Fruit fly (Drosophila melanogaster) whole organism, embryonic: ENCODE results near the gene Cpsf5.

Experiments used
- Aef1 ChIP-seq: fragments of 200-800 bp; sonication (Bioruptor generic); IDR thresholded peaks from 3 replicates; pipeline ENCODE4 v1.3.6; 2022; ENCODE audit warnings: missing biosample characterization, missing genetic modification characterization
- B-H1 ChIP-seq: fragments of 200-800 bp; sonication (Bioruptor generic); IDR thresholded peaks from 3 replicates; pipeline ENCODE4 v1.3.6; 2022; ENCODE audit warnings: missing biosample characterization, missing genetic modification characterization
- C15 ChIP-seq: fragments of 200-800 bp; sonication (Bioruptor generic); IDR thresholded peaks from 3 replicates; pipeline ENCODE4 v1.3.6; 2022; ENCODE audit warnings: missing biosample characterization, missing genetic modification characterization
- CG10979 ChIP-seq: fragments of 200-800 bp; sonication (Bioruptor generic); optimal IDR thresholded peaks from 2 replicates; lab custom pipeline; 2018; ENCODE audit warnings: missing biosample characterization, mild to moderate bottlenecking, missing genetic modification characterization, moderate library complexity
- CG11456 ChIP-seq: fragments of 200-800 bp; sonication (Bioruptor generic); IDR thresholded peaks from 3 replicates; pipeline ENCODE4 v1.3.6; 2022; ENCODE audit warnings: missing biosample characterization, missing genetic modification characterization
- CG12071 ChIP-seq: fragments of 200-800 bp; sonication (Bioruptor generic); optimal IDR thresholded peaks from 3 replicates; lab custom pipeline; 2018; ENCODE audit warnings: missing biosample characterization, mild to moderate bottlenecking, missing genetic modification characterization
- CG12155 ChIP-seq: fragments of 200-800 bp; sonication (Bioruptor generic); optimal IDR thresholded peaks from 3 replicates; lab custom pipeline; 2016; ENCODE audit warnings: missing biosample characterization, missing genetic modification characterization
- CG12299 ChIP-seq: fragments of 200-800 bp; sonication (Bioruptor generic); optimal IDR thresholded peaks from 2 replicates; lab custom pipeline; 2018; ENCODE audit warnings: missing biosample characterization, mild to moderate bottlenecking, missing genetic modification characterization
- CG12942 ChIP-seq: fragments of 200-800 bp; sonication (Bioruptor generic); optimal IDR thresholded peaks from 3 replicates; lab custom pipeline; 2016; ENCODE audit warnings: missing biosample characterization, missing genetic modification characterization
- CG13424 ChIP-seq: fragments of 200-800 bp; sonication (Bioruptor generic); optimal IDR thresholded peaks from 2 replicates; lab custom pipeline; 2019; ENCODE audit warnings: missing biosample characterization, mild to moderate bottlenecking, missing genetic modification characterization, moderate library complexity
- CG14965 ChIP-seq: fragments of 200-800 bp; sonication (Bioruptor generic); optimal IDR thresholded peaks from 2 replicates; lab custom pipeline; 2016; ENCODE audit warnings: missing biosample characterization, missing genetic modification characterization, borderline replicate concordance
- CG17328 ChIP-seq: fragments of 200-800 bp; sonication (Bioruptor generic); IDR thresholded peaks from 2 replicates; pipeline ENCODE4 v1.3.6; 2022; ENCODE audit warnings: missing biosample characterization, missing genetic modification characterization
- CG1792 ChIP-seq: fragments of 200-800 bp; sonication (Bioruptor generic); optimal IDR thresholded peaks from 2 replicates; lab custom pipeline; 2016; ENCODE audit warnings: missing biosample characterization, missing genetic modification characterization
- CG1832 ChIP-seq: fragments of 200-800 bp; sonication (Bioruptor generic); optimal IDR thresholded peaks from 2 replicates; lab custom pipeline; 2017; ENCODE audit warnings: missing biosample characterization, mild to moderate bottlenecking, missing genetic modification characterization, inconsistent platforms
- CG18764 ChIP-seq: fragments of 200-800 bp; sonication (Bioruptor generic); optimal IDR thresholded peaks from 3 replicates; lab custom pipeline; 2016; ENCODE audit warnings: missing biosample characterization, missing genetic modification characterization
- CG2120 ChIP-seq: fragments of 200-800 bp; sonication (Bioruptor generic); optimal IDR thresholded peaks from 3 replicates; lab custom pipeline; 2016; ENCODE audit warnings: missing biosample characterization, missing genetic modification characterization
- CG2129 ChIP-seq: fragments of 200-800 bp; sonication (Bioruptor generic); IDR thresholded peaks from 2 replicates; pipeline ENCODE4 v1.3.6; 2022; ENCODE audit warnings: missing biosample characterization, missing genetic modification characterization; ENCODE audit not compliant: partially characterized antibody
- CG6254 ChIP-seq: fragments of 200-800 bp; sonication (Bioruptor generic); optimal IDR thresholded peaks from 3 replicates; lab custom pipeline; 2017; ENCODE audit warnings: mild to moderate bottlenecking, missing biosample characterization, missing genetic modification reagents, missing genetic modification characterization
- CG6813 ChIP-seq: fragments of 200-800 bp; sonication (Bioruptor generic); optimal IDR thresholded peaks from 2 replicates; lab custom pipeline; 2017; ENCODE audit warnings: missing biosample characterization, missing genetic modification characterization, mild to moderate bottlenecking, moderate library complexity, missing genetic modification reagents
- CG7786 ChIP-seq: fragments of 200-800 bp; sonication (Bioruptor generic); optimal IDR thresholded peaks from 2 replicates; lab custom pipeline; 2016; ENCODE audit warnings: missing biosample characterization, missing genetic modification characterization
- CG7928 ChIP-seq: fragments of 200-800 bp; sonication (Bioruptor generic); optimal IDR thresholded peaks from 2 replicates; lab custom pipeline; 2017; ENCODE audit warnings: missing biosample characterization, mild to moderate bottlenecking, missing genetic modification characterization
- CHES-1-like ChIP-seq: fragments of 200-800 bp; sonication (Bioruptor generic); optimal IDR thresholded peaks from 2 replicates; lab custom pipeline; 2016; ENCODE audit warnings: missing biosample characterization, missing genetic modification characterization
- CrebB ChIP-seq: fragments of 200-800 bp; sonication (Bioruptor generic); optimal IDR thresholded peaks from 3 replicates; lab custom pipeline; 2018; ENCODE audit warnings: missing biosample characterization, mild to moderate bottlenecking, missing genetic modification characterization
- Fer2 ChIP-seq: fragments of 200-800 bp; sonication (Bioruptor generic); optimal IDR thresholded peaks from 2 replicates; lab custom pipeline; 2018; ENCODE audit warnings: missing biosample characterization, mild to moderate bottlenecking, missing genetic modification characterization, moderate library complexity
- GATAe ChIP-seq: fragments of 200-800 bp; sonication (Bioruptor generic); conservative IDR thresholded peaks from 2 replicates; pipeline ENCODE4 v1.3.6; 2022; ENCODE audit warnings: missing biosample characterization, missing genetic modification characterization
- Max ChIP-seq: fragments of 200-800 bp; sonication (Bioruptor generic); optimal IDR thresholded peaks from 2 replicates; lab custom pipeline; 2016; ENCODE audit warnings: missing biosample characterization, mild to moderate bottlenecking, missing genetic modification characterization
- Meics ChIP-seq: fragments of 200-800 bp; sonication (Bioruptor generic); optimal IDR thresholded peaks from 2 replicates; lab custom pipeline; 2017; ENCODE audit warnings: missing biosample characterization, mild to moderate bottlenecking, missing genetic modification characterization
- NC2α ChIP-seq: fragments of 200-800 bp; sonication (Bioruptor generic); optimal IDR thresholded peaks from 2 replicates; lab custom pipeline; 2016; ENCODE audit warnings: missing biosample characterization, missing genetic modification characterization
- NC2β ChIP-seq: fragments of 200-800 bp; sonication (Bioruptor generic); optimal IDR thresholded peaks from 2 replicates; lab custom pipeline; 2016; ENCODE audit warnings: missing biosample characterization, missing genetic modification characterization
- Nf-YA ChIP-seq: fragments of 200-800 bp; sonication (Bioruptor generic); IDR thresholded peaks from 2 replicates; pipeline ENCODE4 v1.3.6; 2022; ENCODE audit warnings: missing biosample characterization, missing genetic modification characterization
- Ravus ChIP-seq: fragments of 200-800 bp; sonication (Bioruptor generic); IDR thresholded peaks from 2 replicates; pipeline ENCODE4 v1.3.6; 2022; ENCODE audit warnings: missing biosample characterization, missing genetic modification characterization
- Stat92E ChIP-seq, 3 experiments: fragments of >200 bp in 2 of 3; fragments of 200-800 bp in 1 of 3; sonication (Bioruptor generic) in 1 of 3; optimal IDR thresholded peaks; 2 replicates each; lab custom pipeline; 2017 to 2019; ENCODE audit warnings: missing biosample characterization in 3 of 3, missing genetic modification characterization in 3 of 3, mild to moderate bottlenecking in 1 of 3, moderate library complexity in 1 of 3
- Taf1 ChIP-seq: fragments of 200-800 bp; sonication (Bioruptor generic); IDR thresholded peaks from 2 replicates; pipeline ENCODE4 v1.3.6; 2022; ENCODE audit warnings: missing biosample characterization, missing genetic modification characterization
- bigmax ChIP-seq: fragments of 200-800 bp; sonication (Bioruptor generic); optimal IDR thresholded peaks from 2 replicates; lab custom pipeline; 2018; ENCODE audit warnings: missing biosample characterization, mild to moderate bottlenecking, missing genetic modification characterization
- ci ChIP-seq: fragments of 200-800 bp; sonication (Bioruptor generic); IDR thresholded peaks from 3 replicates; pipeline ENCODE4 v1.3.6; 2022; ENCODE audit warnings: missing biosample characterization, missing genetic modification characterization
- corto ChIP-seq: fragments of 200-800 bp; sonication (Bioruptor generic); optimal IDR thresholded peaks from 2 replicates; lab custom pipeline; 2016; ENCODE audit warnings: missing biosample characterization, mild to moderate bottlenecking, missing genetic modification characterization, moderate library complexity
- disco-r ChIP-seq: fragments of 200-800 bp; sonication (Bioruptor generic); optimal IDR thresholded peaks from 2 replicates; lab custom pipeline; 2016; ENCODE audit warnings: missing biosample characterization, missing genetic modification characterization
- dpn ChIP-seq, 2 experiments: fragments of 200-800 bp; sonication (Bioruptor generic); optimal IDR thresholded peaks; 3 replicates each; lab custom pipeline; 2016; ENCODE audit warnings: missing biosample characterization in 2 of 2, missing genetic modification characterization in 2 of 2
- hbn ChIP-seq: fragments of 200-800 bp; sonication (Bioruptor generic); IDR thresholded peaks from 2 replicates; pipeline ENCODE4 v1.3.6; 2022; ENCODE audit warnings: missing biosample characterization, missing genetic modification characterization; ENCODE audit not compliant: partially characterized antibody
- ind ChIP-seq: fragments of 200-800 bp; sonication (Bioruptor generic); optimal IDR thresholded peaks from 3 replicates; lab custom pipeline; 2016; ENCODE audit warnings: missing biosample characterization, missing genetic modification characterization
- ken ChIP-seq: fragments of 200-800 bp; sonication (Bioruptor generic); IDR thresholded peaks from 3 replicates; pipeline ENCODE4 v1.3.6; 2022; ENCODE audit warnings: missing biosample characterization, missing genetic modification characterization
- mirr ChIP-seq: fragments of 200-800 bp; sonication (Bioruptor generic); optimal IDR thresholded peaks from 3 replicates; lab custom pipeline; 2018; ENCODE audit warnings: missing biosample characterization, mild to moderate bottlenecking, missing genetic modification characterization
- oc ChIP-seq: fragments of 200-800 bp; sonication (Bioruptor generic); optimal IDR thresholded peaks from 2 replicates; lab custom pipeline; 2018; ENCODE audit warnings: missing biosample characterization, mild to moderate bottlenecking, missing genetic modification characterization, moderate library complexity
- repo ChIP-seq: fragments of 200-800 bp; sonication (Bioruptor generic); optimal IDR thresholded peaks from 2 replicates; lab custom pipeline; 2016; ENCODE audit warnings: missing biosample characterization, missing genetic modification characterization
- scrt ChIP-seq: fragments of 200-800 bp; sonication (Bioruptor generic); optimal IDR thresholded peaks from 2 replicates; lab custom pipeline; 2018; ENCODE audit warnings: missing biosample characterization, mild to moderate bottlenecking, missing genetic modification characterization, moderate library complexity
- sd ChIP-seq: fragments of 200-800 bp; sonication (Bioruptor generic); optimal IDR thresholded peaks from 3 replicates; lab custom pipeline; 2018; ENCODE audit warnings: missing biosample characterization, mild to moderate bottlenecking, missing genetic modification characterization, moderate library complexity
- slp2 ChIP-seq: fragments of 200-800 bp; sonication (Bioruptor generic); optimal IDR thresholded peaks from 2 replicates; lab custom pipeline; 2016; ENCODE audit warnings: missing biosample characterization, missing genetic modification characterization
- unc-4 ChIP-seq: fragments of 200-800 bp; sonication (Bioruptor generic); IDR thresholded peaks from 2 replicates; pipeline ENCODE4 v1.3.6; 2022; ENCODE audit warnings: missing biosample characterization, missing genetic modification characterization; ENCODE audit not compliant: partially characterized antibody
- wor ChIP-seq: fragments of 200-800 bp; sonication (Bioruptor generic); IDR thresholded peaks from 2 replicates; pipeline ENCODE4 v1.3.6; 2022; ENCODE audit warnings: missing biosample characterization, missing genetic modification characterization

Cpsf5 gene

dm6 chr3L:9410754-9411423 lies at the start of gene Cpsf5, which contains the start of gene CG4022 (continued):
- peak; percentile 67 for TF ChIP-seq Fer2 (tag; lab: Kevin White, UChicago)
- TF ChIP-seq ind (GFP tag; lab: Kevin White, UChicago) = peak; percentile 75
- peak; percentile 68 for TF ChIP-seq Taf1 (GFP tag; lab: Robert Waterston, UW)
- TF ChIP-seq oc (tag; lab: Kevin White, UChicago) = peak; percentile 63
- TF ChIP-seq disco-r (GFP tag; lab: Kevin White, UChicago) = no peak
- peak; percentile 87 for TF ChIP-seq CG17328 (GFP tag; lab: Robert Waterston, UW)
- TF ChIP-seq CG1832 (GFP tag; lab: Kevin White, UChicago) = no peak
- peak; percentile 76 for TF ChIP-seq Aef1 (GFP tag; lab: Robert Waterston, UW)
- peak; percentile 66 to 85 for TF ChIP-seq dpn (GFP tag; optimal IDR thresholded peaks at IDR 0.05; lab: Kevin White, UChicago)
- peak; percentile 46 for TF ChIP-seq slp2 (GFP tag; lab: Kevin White, UChicago)
- no peak for TF ChIP-seq NC2α (GFP tag; lab: Kevin White, UChicago)
- TF ChIP-seq Nf-YA (GFP tag; lab: Robert Waterston, UW) = peak; percentile 71
- TF ChIP-seq GATAe (GFP tag; lab: Robert Waterston, UW) = no peak
- peak; percentile 75 for TF ChIP-seq CrebB (tag; lab: Kevin White, UChicago)
- peak; percentile 63; the same call in 2 of the 3 replicates for TF ChIP-seq B-H1 (GFP tag; lab: Robert Waterston, UW)
- peak; percentile 74 for TF ChIP-seq CG10979
- peak; percentile 98 for TF ChIP-seq CG7928
- TF ChIP-seq CG6254 = peak; percentile 51
- peak; percentile 86 for TF ChIP-seq Max
- TF ChIP-seq wor (GFP tag; lab: Robert Waterston, UW) = peak; percentile 65
- peak; percentile 82 for TF ChIP-seq CG12155
- TF ChIP-seq ken = peak; percentile 87
- peak; percentile 78 for TF ChIP-seq Meics (GFP tag; lab: Kevin White, UChicago)
- peak; percentile 79; the same call in 1 of the 3 replicates for TF ChIP-seq C15 (GFP tag; lab: Robert Waterston, UW)
- peak; percentile 34 for TF ChIP-seq bigmax (GFP tag; lab: Kevin White, UChicago)
- 0 out of 2 replicates have a peak, but pooled peaks have one; percentile 16 for TF ChIP-seq unc-4
- peak; percentile 27 for TF ChIP-seq CG12071 (GFP tag; lab: Kevin White, UChicago)
- TF ChIP-seq hbn (GFP tag; lab: Robert Waterston, UW) = no peak
- peak; percentile 89 for TF ChIP-seq CG2120
- peak; percentile 47 for TF ChIP-seq sd (tag; lab: Kevin White, UChicago)
- no peak for TF ChIP-seq corto (GFP tag; lab: Kevin White, UChicago)
- TF ChIP-seq scrt (GFP tag; lab: Kevin White, UChicago) = peak; percentile 66
- TF ChIP-seq Stat92E (GFP tag; optimal IDR thresholded peaks at IDR 0.05; lab: Kevin White, UChicago) = peak in 1 of 3 experiments; percentile 73
- no peak for TF ChIP-seq CG2129 (GFP tag; lab: Robert Waterston, UW)
- TF ChIP-seq mirr (GFP tag; lab: Kevin White, UChicago) = peak; percentile 48
- TF ChIP-seq CG11456 (GFP tag; lab: Robert Waterston, UW) = peak; percentile 78; the same call in 2 of the 3 replicates
- TF ChIP-seq NC2β = peak; percentile 44
- TF ChIP-seq CG14965 (GFP tag; lab: Kevin White, UChicago) = no peak
- TF ChIP-seq CG6813 (GFP tag; lab: Kevin White, UChicago) = no peak
- TF ChIP-seq ci = peak; percentile 90
- peak; percentile 60 for TF ChIP-seq CHES-1-like (GFP tag; lab: Kevin White, UChicago)
- peak; percentile 63 for TF ChIP-seq CG18764
- peak; percentile 25; the same call in 1 of the 2 replicates for TF ChIP-seq Ravus (GFP tag; lab: Robert Waterston, UW)
- TF ChIP-seq CG13424 (tag; lab: Kevin White, UChicago) = peak; percentile 92
- peak; percentile 34 for TF ChIP-seq CG7786 (GFP tag; lab: Kevin White, UChicago)
- peak; percentile 55 for TF ChIP-seq CG1792
- peak; percentile 73 for TF ChIP-seq CG12942 (GFP tag; lab: Kevin White, UChicago)
- TF ChIP-seq CG12299 = peak; percentile 84
- peak; percentile 2 for TF ChIP-seq repo (GFP tag; lab: Kevin White, UChicago)
